Fruit fly (Drosophila melanogaster) whole organism, embryonic: ENCODE measurements around the gene Mkk4.

Experiments used
- Atf6 ChIP-seq: fragments of 200-800 bp; sonication (Bioruptor generic); IDR thresholded peaks from 2 replicates; pipeline ENCODE4 v1.3.6; 2022; ENCODE audit warnings: missing biosample characterization, missing genetic modification characterization
- Bteb2 ChIP-seq: fragments of 200-800 bp; sonication (Bioruptor generic); optimal IDR thresholded peaks from 2 replicates; lab custom pipeline; 2016; ENCODE audit warnings: missing biosample characterization, missing genetic modification characterization
- CG12391 ChIP-seq: fragments of 200-800 bp; sonication (Bioruptor generic); optimal IDR thresholded peaks from 3 replicates; lab custom pipeline; 2018; ENCODE audit warnings: missing biosample characterization, mild to moderate bottlenecking, missing genetic modification characterization, moderate library complexity
- CG13287 ChIP-seq: fragments of 200-800 bp; sonication (Bioruptor generic); IDR thresholded peaks from 2 replicates; pipeline ENCODE4 v1.3.6; 2022; ENCODE audit warnings: missing biosample characterization, missing genetic modification characterization; ENCODE audit not compliant: partially characterized antibody
- CG14667 ChIP-seq: fragments of 200-800 bp; sonication (Bioruptor generic); IDR thresholded peaks from 2 replicates; pipeline ENCODE4 v1.3.6; 2022; ENCODE audit warnings: missing biosample characterization, missing genetic modification characterization
- CG14710 ChIP-seq: fragments of 200-800 bp; sonication (Bioruptor generic); optimal IDR thresholded peaks from 3 replicates; lab custom pipeline; 2019; ENCODE audit warnings: missing biosample characterization, mild to moderate bottlenecking, missing genetic modification characterization, moderate library complexity
- CG15696 ChIP-seq: fragments of 200-800 bp; sonication (Bioruptor generic); optimal IDR thresholded peaks from 2 replicates; lab custom pipeline; 2019; ENCODE audit warnings: missing biosample characterization, mild to moderate bottlenecking, missing genetic modification characterization, moderate library complexity
- CG16813 ChIP-seq: fragments of 200-800 bp; sonication (Bioruptor generic); IDR thresholded peaks from 3 replicates; pipeline ENCODE4 v1.3.6; 2022; ENCODE audit warnings: missing biosample characterization, missing genetic modification characterization; ENCODE audit not compliant: partially characterized antibody
- CG2199 ChIP-seq: fragments of 200-800 bp; sonication (Bioruptor generic); IDR thresholded peaks from 3 replicates; pipeline ENCODE4 v1.3.6; 2022; ENCODE audit warnings: missing biosample characterization, missing genetic modification characterization
- CG2678 ChIP-seq: fragments of 200-800 bp; sonication (Bioruptor generic); optimal IDR thresholded peaks from 3 replicates; lab custom pipeline; 2019; ENCODE audit warnings: missing biosample characterization, mild to moderate bottlenecking, missing genetic modification characterization, moderate library complexity
- CG34224 ChIP-seq: fragments of 200-800 bp; sonication (Bioruptor generic); IDR thresholded peaks from 3 replicates; pipeline ENCODE4 v1.3.6; 2022; ENCODE audit warnings: missing biosample characterization, missing genetic modification characterization; ENCODE audit not compliant: partially characterized antibody
- CG4730 ChIP-seq: fragments of 200-800 bp; sonication (Bioruptor generic); IDR thresholded peaks from 2 replicates; pipeline ENCODE4 v1.3.6; 2022; ENCODE audit warnings: missing biosample characterization, missing genetic modification characterization
- CG4854 ChIP-seq: fragments of 200-800 bp; sonication (Bioruptor generic); optimal IDR thresholded peaks from 2 replicates; lab custom pipeline; 2016; ENCODE audit warnings: missing biosample characterization, missing genetic modification characterization, inconsistent platforms
- CG6683 ChIP-seq: fragments of 200-800 bp; sonication (Bioruptor generic); optimal IDR thresholded peaks from 2 replicates; lab custom pipeline; 2017; ENCODE audit warnings: missing biosample characterization, mild to moderate bottlenecking, missing genetic modification characterization, missing genetic modification reagents
- CG6791 ChIP-seq: fragments of 200-800 bp; sonication (Bioruptor generic); IDR thresholded peaks from 3 replicates; pipeline ENCODE4 v1.3.6; 2022; ENCODE audit warnings: missing biosample characterization, missing genetic modification characterization; ENCODE audit not compliant: partially characterized antibody
- CG7357 ChIP-seq: fragments of 200-800 bp; sonication (Bioruptor generic); IDR thresholded peaks from 3 replicates; pipeline ENCODE4 v1.3.6; 2022; ENCODE audit warnings: missing biosample characterization, missing genetic modification characterization
- CG8089 ChIP-seq: fragments of 200-800 bp; sonication (Bioruptor generic); optimal IDR thresholded peaks from 3 replicates; lab custom pipeline; 2016; ENCODE audit warnings: missing biosample characterization, missing genetic modification characterization
- CG8765 ChIP-seq: fragments of 200-800 bp; sonication (Bioruptor generic); IDR thresholded peaks from 2 replicates; pipeline ENCODE4 v1.3.6; 2022; ENCODE audit warnings: missing biosample characterization, missing genetic modification characterization
- CG9215 ChIP-seq: fragments of 200-800 bp; sonication (Bioruptor generic); IDR thresholded peaks from 2 replicates; pipeline ENCODE4 v1.3.6; 2022; ENCODE audit warnings: missing biosample characterization, missing genetic modification characterization
- CG9817 ChIP-seq: fragments of 200-800 bp; sonication (Bioruptor generic); optimal IDR thresholded peaks from 2 replicates; lab custom pipeline; 2018; ENCODE audit warnings: missing biosample characterization, mild to moderate bottlenecking, missing genetic modification characterization, moderate library complexity
- CTCF ChIP-seq: fragments of 200-800 bp; sonication (Bioruptor generic); optimal IDR thresholded peaks from 2 replicates; lab custom pipeline; 2017; ENCODE audit warnings: missing biosample characterization, mild to moderate bottlenecking, missing genetic modification characterization, moderate library complexity
- Camta ChIP-seq: fragments of 200-800 bp; sonication (Bioruptor generic); optimal IDR thresholded peaks from 2 replicates; lab custom pipeline; 2016; ENCODE audit warnings: missing biosample characterization, missing genetic modification characterization
- Dfd ChIP-seq, 2 experiments: fragments of >200 bp; optimal IDR thresholded peaks; 2 replicates each; lab custom pipeline; 2017; ENCODE audit warnings: missing biosample characterization in 2 of 2, missing genetic modification characterization in 2 of 2
- HLH3B ChIP-seq: fragments of 200-800 bp; sonication (Bioruptor generic); IDR thresholded peaks from 2 replicates; pipeline ENCODE4 v1.3.6; 2022; ENCODE audit warnings: missing biosample characterization, missing genetic modification characterization
- Hmr ChIP-seq: fragments of 200-800 bp; sonication (Bioruptor generic); optimal IDR thresholded peaks from 3 replicates; lab custom pipeline; 2017; ENCODE audit warnings: mild to moderate bottlenecking, missing biosample characterization, missing genetic modification reagents, missing genetic modification characterization
- Oaz ChIP-seq: fragments of 200-800 bp; sonication (Bioruptor generic); IDR thresholded peaks from 2 replicates; pipeline ENCODE4 v1.3.6; 2022; ENCODE audit warnings: missing biosample characterization, missing genetic modification characterization
- Poxn ChIP-seq: fragments of 200-800 bp; sonication (Bioruptor generic); IDR thresholded peaks from 2 replicates; pipeline ENCODE4 v1.3.6; 2022; ENCODE audit warnings: missing biosample characterization, missing genetic modification characterization
- Six4 ChIP-seq: fragments of 200-800 bp; sonication (Bioruptor generic); optimal IDR thresholded peaks from 2 replicates; lab custom pipeline; 2016; ENCODE audit warnings: missing biosample characterization, missing genetic modification characterization
- ab ChIP-seq: fragments of 200-800 bp; sonication (Bioruptor generic); optimal IDR thresholded peaks from 2 replicates; lab custom pipeline; 2016; ENCODE audit warnings: missing biosample characterization, missing genetic modification characterization
- abd-A ChIP-seq: fragments of 200-800 bp; sonication (Bioruptor generic); optimal IDR thresholded peaks from 3 replicates; lab custom pipeline; 2019; ENCODE audit warnings: missing biosample characterization, mild to moderate bottlenecking, missing genetic modification characterization, moderate library complexity
- ash1 ChIP-seq: fragments of 200-800 bp; sonication (Bioruptor generic); optimal IDR thresholded peaks from 2 replicates; lab custom pipeline; 2018; ENCODE audit warnings: missing biosample characterization, mild to moderate bottlenecking, missing genetic modification characterization
- bowl ChIP-seq: fragments of 200-800 bp; sonication (Bioruptor generic); IDR thresholded peaks from 2 replicates; pipeline ENCODE4 v1.3.6; 2022; ENCODE audit warnings: missing biosample characterization, missing genetic modification characterization
- br ChIP-seq: fragments of >200 bp; optimal IDR thresholded peaks from 2 replicates; lab custom pipeline; 2017
- bsh ChIP-seq, 2 experiments: fragments of 200-800 bp; sonication (Bioruptor generic); optimal IDR thresholded peaks; 2 replicates each; lab custom pipeline; 2017 to 2018; ENCODE audit warnings: mild to moderate bottlenecking in 2 of 2, missing biosample characterization in 2 of 2, missing genetic modification characterization in 2 of 2, moderate library complexity in 1 of 2
- btn ChIP-seq: fragments of 200-800 bp; sonication (Bioruptor generic); optimal IDR thresholded peaks from 2 replicates; lab custom pipeline; 2016; ENCODE audit warnings: missing biosample characterization, missing genetic modification characterization
- cwo ChIP-seq: fragments of 200-800 bp; sonication (Bioruptor generic); optimal IDR thresholded peaks from 3 replicates; lab custom pipeline; 2017; ENCODE audit warnings: missing biosample characterization, missing genetic modification characterization, mild to moderate bottlenecking, moderate library complexity, missing genetic modification reagents
- emc ChIP-seq: fragments of 200-800 bp; sonication (Bioruptor generic); optimal IDR thresholded peaks from 2 replicates; lab custom pipeline; 2016; ENCODE audit warnings: missing biosample characterization, missing genetic modification characterization
- exex ChIP-seq: fragments of 200-800 bp; sonication (Bioruptor generic); optimal IDR thresholded peaks from 4 replicates; lab custom pipeline; 2018; ENCODE audit warnings: missing biosample characterization, mild to moderate bottlenecking, missing genetic modification characterization, moderate library complexity
- fu2 ChIP-seq: fragments of 200-800 bp; sonication (Bioruptor generic); optimal IDR thresholded peaks from 2 replicates; lab custom pipeline; 2016; ENCODE audit warnings: missing biosample characterization, missing genetic modification characterization
- kay ChIP-seq: fragments of 200-800 bp; sonication (Bioruptor generic); optimal IDR thresholded peaks from 2 replicates; lab custom pipeline; 2016; ENCODE audit warnings: missing biosample characterization, missing genetic modification characterization
- lab ChIP-seq: fragments of 200-800 bp; sonication (Bioruptor generic); optimal IDR thresholded peaks from 3 replicates; lab custom pipeline; 2017; ENCODE audit warnings: missing biosample characterization, missing genetic modification characterization, mild to moderate bottlenecking, moderate library complexity, missing genetic modification reagents
- maf-S ChIP-seq: fragments of 200-800 bp; sonication (Bioruptor generic); optimal IDR thresholded peaks from 2 replicates; lab custom pipeline; 2016; ENCODE audit warnings: missing biosample characterization, missing genetic modification characterization
- mirr ChIP-seq: fragments of 200-800 bp; sonication (Bioruptor generic); optimal IDR thresholded peaks from 3 replicates; lab custom pipeline; 2018; ENCODE audit warnings: missing biosample characterization, mild to moderate bottlenecking, missing genetic modification characterization
- pros ChIP-seq: fragments of 200-800 bp; sonication (Bioruptor generic); optimal IDR thresholded peaks from 3 replicates; lab custom pipeline; 2019; ENCODE audit warnings: missing biosample characterization, mild to moderate bottlenecking, missing genetic modification characterization, moderate library complexity
- repo ChIP-seq: fragments of 200-800 bp; sonication (Bioruptor generic); optimal IDR thresholded peaks from 2 replicates; lab custom pipeline; 2016; ENCODE audit warnings: missing biosample characterization, missing genetic modification characterization
- scrt ChIP-seq: fragments of 200-800 bp; sonication (Bioruptor generic); optimal IDR thresholded peaks from 2 replicates; lab custom pipeline; 2018; ENCODE audit warnings: missing biosample characterization, mild to moderate bottlenecking, missing genetic modification characterization, moderate library complexity
- sna ChIP-seq: fragments of 200-800 bp; sonication (Bioruptor generic); IDR thresholded peaks from 2 replicates; pipeline ENCODE4 v1.3.6; 2022; ENCODE audit warnings: missing biosample characterization, missing genetic modification characterization; ENCODE audit not compliant: partially characterized antibody
- so ChIP-seq: fragments of 200-800 bp; sonication (Bioruptor generic); IDR thresholded peaks from 3 replicates; pipeline ENCODE4 v1.3.6; 2022; ENCODE audit warnings: missing biosample characterization, missing genetic modification characterization
- ssp ChIP-seq: fragments of 200-800 bp; sonication (Bioruptor generic); IDR thresholded peaks from 2 replicates; pipeline ENCODE4 v1.3.6; 2022; ENCODE audit warnings: missing biosample characterization, missing genetic modification characterization
- twi ChIP-seq: fragments of 200-800 bp; optimal IDR thresholded peaks from 2 replicates; lab custom pipeline; 2019; ENCODE audit warnings: missing biosample characterization, mild to moderate bottlenecking, missing genetic modification characterization, moderate library complexity
- wek ChIP-seq: fragments of 200-800 bp; sonication (Bioruptor generic); optimal IDR thresholded peaks from 3 replicates; lab custom pipeline; 2018; ENCODE audit warnings: missing biosample characterization, mild to moderate bottlenecking, missing genetic modification characterization, moderate library complexity

Gene Mkk4

dm6 chr3R:8676560-8677000 lies 26.0 kb upstream of the Mkk4 start, which contains the start of the genes Unc50, CG11755 and CG8043 (continued):
- TF ChIP-seq CG9817 = peak; percentile 82
- TF ChIP-seq exex (tag; lab: Kevin White, UChicago) = no peak
- peak; percentile 53 for TF ChIP-seq Bteb2 (GFP tag; lab: Kevin White, UChicago)
- TF ChIP-seq pros (GFP tag; lab: Kevin White, UChicago) = peak; percentile 42
- peak; percentile 20 for TF ChIP-seq emc (GFP tag; lab: Kevin White, UChicago)
- TF ChIP-seq so = peak; percentile 55; the same call in 1 of the 3 replicates
- TF ChIP-seq CG14710 (tag; lab: Kevin White, UChicago) = peak; percentile 89
- no peak for TF ChIP-seq Poxn (GFP tag; lab: Robert Waterston, UW)
- peak; percentile 57 for TF ChIP-seq Six4 (GFP tag; lab: Kevin White, UChicago)
- TF ChIP-seq mirr (GFP tag; lab: Kevin White, UChicago) = peak; percentile 66
- TF ChIP-seq br (lab: Kevin White, UChicago) = no peak
- no peak for TF ChIP-seq wek
- TF ChIP-seq cwo = peak; percentile 49
- TF ChIP-seq CG12391 (tag; lab: Kevin White, UChicago) = peak; percentile 87
- TF ChIP-seq CG34224 (GFP tag; lab: Robert Waterston, UW) = peak; percentile 99
- peak; percentile 47 for TF ChIP-seq CG8089 (GFP tag; lab: Kevin White, UChicago)
- no peak for TF ChIP-seq ash1 (GFP tag; lab: Kevin White, UChicago)
- TF ChIP-seq CTCF = no peak
- TF ChIP-seq CG2678 (tag; lab: Kevin White, UChicago) = peak; percentile 82
- no peak for TF ChIP-seq abd-A (tag; lab: Kevin White, UChicago)
- peak; percentile 63; the same call in 1 of the 2 replicates for TF ChIP-seq Atf6
- TF ChIP-seq scrt (GFP tag; lab: Kevin White, UChicago) = no peak
- no peak for TF ChIP-seq ab (GFP tag; lab: Kevin White, UChicago)
- TF ChIP-seq CG15696 (tag; lab: Kevin White, UChicago) = peak; percentile 83
- peak; percentile 60 for TF ChIP-seq Camta
- peak; percentile 73 for TF ChIP-seq twi (tag; lab: Kevin White, UChicago)
- no peak for TF ChIP-seq CG2199
- TF ChIP-seq CG6683 (GFP tag; lab: Kevin White, UChicago) = no peak
- peak; percentile 99 for TF ChIP-seq CG16813 (GFP tag; lab: Robert Waterston, UW)
- TF ChIP-seq bsh (GFP tag; optimal IDR thresholded peaks at IDR 0.05; lab: Kevin White, UChicago) = peak in 1 of 2 experiments; percentile 72
- TF ChIP-seq CG6791 (GFP tag; lab: Robert Waterston, UW) = peak; percentile 92
- peak; percentile 84 for TF ChIP-seq Hmr (GFP tag; lab: Kevin White, UChicago)
- no peak for TF ChIP-seq bowl
- peak; percentile 50; the same call in 1 of the 2 replicates for TF ChIP-seq CG8765 (GFP tag; lab: Robert Waterston, UW)
- peak; percentile 72 for TF ChIP-seq maf-S (GFP tag; lab: Kevin White, UChicago)
- peak; percentile 59 for TF ChIP-seq kay (GFP tag; lab: Kevin White, UChicago)
- peak; percentile 70 for TF ChIP-seq CG4854 (GFP tag; lab: Kevin White, UChicago)
- TF ChIP-seq Dfd (GFP tag; optimal IDR thresholded peaks at IDR 0.05; lab: Kevin White, UChicago) = no peak
- peak; percentile 44 for TF ChIP-seq fu2 (GFP tag; lab: Kevin White, UChicago)
- peak; percentile 84 for TF ChIP-seq CG9215 (GFP tag; lab: Robert Waterston, UW)
- peak; percentile 99 for TF ChIP-seq sna (GFP tag; lab: Robert Waterston, UW)
- TF ChIP-seq HLH3B (GFP tag; lab: Robert Waterston, UW) = peak; percentile 59; the same call in 1 of the 2 replicates
- TF ChIP-seq lab (GFP tag; lab: Kevin White, UChicago) = no peak
- peak; percentile 75 for TF ChIP-seq CG14667 (GFP tag; lab: Robert Waterston, UW)
- peak; percentile 34 for TF ChIP-seq repo (GFP tag; lab: Kevin White, UChicago)
- peak; percentile 70 for TF ChIP-seq ssp (GFP tag; lab: Robert Waterston, UW)
- peak; percentile 67; the same call in 1 of the 2 replicates for TF ChIP-seq Oaz (GFP tag; lab: Robert Waterston, UW)
- peak; percentile 99 for TF ChIP-seq CG13287
- peak; percentile 45; the same call in 1 of the 3 replicates for TF ChIP-seq CG7357
- TF ChIP-seq CG4730 (GFP tag; lab: Robert Waterston, UW) = peak; percentile 51
- no peak for TF ChIP-seq btn (GFP tag; lab: Kevin White, UChicago)
